Worm (Caenorhabditis elegans) whole organism, young adult: ENCODE data around the gene srw-53.
"Not testable (repeated sequence)": the region's sequence is repeated elsewhere in the genome, so short reads cannot be mapped to it uniquely, and the experiment has no call there.

ENCODE experiments used
- F22D6.2 ChIP-seq: sonication (generic microtip); optimal IDR thresholded peaks from 2 replicates; lab custom pipeline; 2016; ENCODE audit warnings: mild to moderate bottlenecking, missing genetic modification characterization, missing compliant biosample characterization
- F33H1.4 ChIP-seq: fragments of 200-800 bp; sonication (Bioruptor generic); IDR thresholded peaks from 2 replicates; pipeline ENCODE4 v1.3.6; 2022; ENCODE audit warnings: missing genetic modification reagents, missing genetic modification characterization, missing compliant biosample characterization
- K11D2.4 ChIP-seq: fragments of 200-800 bp; sonication (Bioruptor generic); IDR thresholded peaks from 2 replicates; pipeline ENCODE4 v1.3.6; 2022; ENCODE audit warnings: missing genetic modification reagents, missing genetic modification characterization, missing compliant biosample characterization
- Y67H2A.10 ChIP-seq: fragments of 200-800 bp; sonication (Bioruptor generic); conservative IDR thresholded peaks from 2 replicates; pipeline ENCODE4 v1.3.6; 2022; ENCODE audit warnings: missing genetic modification reagents, missing genetic modification characterization, missing compliant biosample characterization
- Y79H2A.3 ChIP-seq: fragments of 200-800 bp; sonication (Bioruptor generic); conservative IDR thresholded peaks from 2 replicates; pipeline ENCODE4 v1.3.6; 2022; ENCODE audit warnings: missing genetic modification reagents, missing genetic modification characterization, missing compliant biosample characterization
- Y95B8A.8 ChIP-seq: fragments of 200-800 bp; sonication (Bioruptor generic); IDR thresholded peaks from 2 replicates; pipeline ENCODE4 v1.3.6; 2022; ENCODE audit warnings: missing genetic modification reagents, missing genetic modification characterization, missing compliant biosample characterization
- ama-1 ChIP-seq, 3 experiments: fragments of 150-350 bp in 1 of 3; sonication (generic microtip) in 2 of 3; optimal IDR thresholded peaks; 2 replicates each; lab custom pipeline; 2014 to 2018; ENCODE audit warnings: missing biosample characterization in 2 of 3, missing genetic modification characterization in 2 of 3, missing genetic modification reagents in 2 of 3
- athp-1 ChIP-seq: sonication (generic microtip); optimal IDR thresholded peaks from 2 replicates; lab custom pipeline; 2017; ENCODE audit warnings: mild to moderate bottlenecking, missing genetic modification characterization, missing compliant biosample characterization
- attf-5 ChIP-seq: fragments of 200-800 bp; sonication (Bioruptor generic); optimal IDR thresholded peaks from 2 replicates; lab custom pipeline; 2018; ENCODE audit warnings: mild to moderate bottlenecking, missing genetic modification characterization, missing compliant biosample characterization
- ceh-91 ChIP-seq: fragments of 200-800 bp; sonication (Bioruptor generic); IDR thresholded peaks from 2 replicates; pipeline ENCODE4 v1.3.6; 2022; ENCODE audit warnings: missing genetic modification reagents, missing genetic modification characterization, missing compliant biosample characterization
- efl-1 ChIP-seq: fragments of 150-350 bp; optimal IDR thresholded peaks from 2 replicates; lab custom pipeline; 2014; ENCODE audit warnings: missing biosample characterization, missing genetic modification reagents, missing genetic modification characterization
- egl-44 ChIP-seq: fragments of 200-800 bp; sonication (Bioruptor generic); IDR thresholded peaks from 2 replicates; pipeline ENCODE4 v1.3.6; 2022; ENCODE audit warnings: missing genetic modification reagents, missing genetic modification characterization, missing compliant biosample characterization
- egrh-3 ChIP-seq: fragments of 200-800 bp; sonication (Bioruptor generic); IDR thresholded peaks from 2 replicates; pipeline ENCODE4 v1.3.6; 2022; ENCODE audit warnings: missing genetic modification reagents, missing genetic modification characterization, missing compliant biosample characterization
- hlh-12 ChIP-seq: sonication (generic microtip); optimal IDR thresholded peaks from 2 replicates; lab custom pipeline; 2016; ENCODE audit warnings: missing genetic modification characterization, missing compliant biosample characterization
- hrde-1 ChIP-seq: sonication (generic microtip); optimal IDR thresholded peaks from 2 replicates; lab custom pipeline; 2016; ENCODE audit warnings: missing genetic modification characterization, mild to moderate bottlenecking, missing compliant biosample characterization, moderate library complexity, missing genotype, missing genetic modification reagents, borderline replicate concordance
- lin-40 ChIP-seq: sonication (generic microtip); optimal IDR thresholded peaks from 2 replicates; lab custom pipeline; 2016; ENCODE audit warnings: missing genetic modification characterization, mild to moderate bottlenecking, missing compliant biosample characterization, missing genotype, missing genetic modification reagents
- lsl-1 ChIP-seq: fragments of 200-800 bp; sonication (Bioruptor generic); optimal IDR thresholded peaks from 2 replicates; lab custom pipeline; 2018; ENCODE audit warnings: mild to moderate bottlenecking, missing genetic modification characterization, moderate library complexity, missing compliant biosample characterization
- lsy-27 ChIP-seq: sonication (generic microtip); optimal IDR thresholded peaks from 2 replicates; lab custom pipeline; 2017; ENCODE audit warnings: missing genetic modification characterization, mild to moderate bottlenecking, missing compliant biosample characterization, antibody characterized with exemption, missing genotype, borderline replicate concordance; ENCODE audit not compliant: insufficient read depth
- madf-10 ChIP-seq: sonication (generic microtip); optimal IDR thresholded peaks from 2 replicates; lab custom pipeline; 2016; ENCODE audit warnings: mild to moderate bottlenecking, missing genetic modification characterization, missing compliant biosample characterization
- madf-3 ChIP-seq: fragments of 200-800 bp; sonication (Bioruptor generic); IDR thresholded peaks from 2 replicates; pipeline ENCODE4 v1.3.6; 2022; ENCODE audit warnings: missing genetic modification reagents, missing genetic modification characterization, missing compliant biosample characterization
- mcd-1 ChIP-seq: fragments of 200-800 bp; sonication (Bioruptor generic); IDR thresholded peaks from 2 replicates; pipeline ENCODE4 v1.3.6; 2022; ENCODE audit warnings: missing genetic modification reagents, missing genetic modification characterization, missing compliant biosample characterization
- mel-28 ChIP-seq: sonication (generic microtip); optimal IDR thresholded peaks from 2 replicates; lab custom pipeline; 2016; ENCODE audit warnings: borderline replicate concordance, mild to moderate bottlenecking, missing genetic modification characterization, missing compliant biosample characterization
- nhr-120 ChIP-seq: fragments of 200-800 bp; sonication (Bioruptor generic); IDR thresholded peaks from 2 replicates; pipeline ENCODE4 v1.3.6; 2022; ENCODE audit warnings: missing genetic modification characterization, missing compliant biosample characterization
- nhr-90 ChIP-seq: sonication (generic microtip); optimal IDR thresholded peaks from 2 replicates; lab custom pipeline; 2016; ENCODE audit warnings: missing genotype, mild to moderate bottlenecking, missing genetic modification characterization, missing compliant biosample characterization
- pha-4 ChIP-seq: fragments of 150-350 bp; sonication (generic microtip); optimal IDR thresholded peaks from 2 replicates; lab custom pipeline; 2014; ENCODE audit warnings: missing biosample characterization, missing genetic modification reagents, missing genetic modification characterization
- repo-1 ChIP-seq: sonication (generic microtip); optimal IDR thresholded peaks from 2 replicates; lab custom pipeline; 2017; ENCODE audit warnings: mild to moderate bottlenecking, missing genetic modification characterization, missing compliant biosample characterization
- snpc-4 ChIP-seq, 5 experiments: fragments of 150-350 bp in 1 of 5; sonication (generic microtip) in 4 of 5; optimal IDR thresholded peaks; 2 replicates each; lab custom pipeline; 2014 to 2018; ENCODE audit warnings: missing genetic modification characterization in 5 of 5, missing biosample characterization in 3 of 5, antibody characterized with exemption in 2 of 5, mild to moderate bottlenecking in 2 of 5, missing compliant biosample characterization in 2 of 5, missing genotype in 2 of 5, moderate library complexity in 2 of 5, missing genetic modification reagents in 1 of 5
- somi-1 ChIP-seq: fragments of 200-800 bp; sonication (Bioruptor generic); optimal IDR thresholded peaks from 2 replicates; lab custom pipeline; 2018; ENCODE audit warnings: mild to moderate bottlenecking, missing genetic modification characterization, missing compliant biosample characterization
- tbp1 ChIP-seq: fragments of 200-800 bp; sonication (Bioruptor generic); optimal IDR thresholded peaks from 2 replicates; lab custom pipeline; 2018; ENCODE audit warnings: mild to moderate bottlenecking, missing genetic modification characterization, missing compliant biosample characterization
- tbx-9 ChIP-seq: sonication (generic microtip); optimal IDR thresholded peaks from 2 replicates; lab custom pipeline; 2016; ENCODE audit warnings: borderline replicate concordance, missing genetic modification characterization, inconsistent platforms, missing compliant biosample characterization
- tlf-1 ChIP-seq: fragments of 200-800 bp; sonication (Bioruptor generic); optimal IDR thresholded peaks from 2 replicates; lab custom pipeline; 2018; ENCODE audit warnings: mild to moderate bottlenecking, missing genetic modification characterization, missing compliant biosample characterization
- zfh-2 ChIP-seq: fragments of 200-800 bp; sonication (Bioruptor generic); conservative IDR thresholded peaks from 2 replicates; pipeline ENCODE4 v1.3.6; 2022; ENCODE audit warnings: missing genetic modification reagents, missing genetic modification characterization, missing compliant biosample characterization
- zim-3 ChIP-seq: sonication (generic microtip); optimal IDR thresholded peaks from 2 replicates; lab custom pipeline; 2017; ENCODE audit warnings: mild to moderate bottlenecking, missing genetic modification characterization, moderate library complexity, missing compliant biosample characterization
- ztf-18 ChIP-seq: sonication (generic microtip); optimal IDR thresholded peaks from 2 replicates; lab custom pipeline; 2016; ENCODE audit warnings: missing genotype, mild to moderate bottlenecking, missing genetic modification characterization, missing compliant biosample characterization
- ztf-22 ChIP-seq: fragments of 200-800 bp; sonication (Bioruptor generic); optimal IDR thresholded peaks from 2 replicates; lab custom pipeline; 2018; ENCODE audit warnings: mild to moderate bottlenecking, missing genetic modification characterization, moderate library complexity, missing compliant biosample characterization
- ztf-25 ChIP-seq: fragments of 200-800 bp; sonication (Bioruptor generic); IDR thresholded peaks from 2 replicates; pipeline ENCODE4 v1.3.6; 2022; ENCODE audit warnings: missing genetic modification reagents, missing genetic modification characterization, missing compliant biosample characterization
- ztf-26 ChIP-seq: sonication (generic microtip); optimal IDR thresholded peaks from 2 replicates; lab custom pipeline; 2017; ENCODE audit warnings: missing genetic modification characterization, missing compliant biosample characterization
- ztf-28 ChIP-seq: fragments of 200-800 bp; sonication (Bioruptor generic); IDR thresholded peaks from 2 replicates; pipeline ENCODE4 v1.3.6; 2022; ENCODE audit warnings: missing genetic modification reagents, missing genetic modification characterization, missing compliant biosample characterization

The srw-53 gene

ce11 chrV:15929882-15930281, 13.3 kb upstream of the srw-53 start, which contains the start of gene srbc-77:
srbc-77 (plus strand) TSS chrV:15930182.
- not testable (repeated sequence) for TF ChIP-seq hlh-12 (tag; lab: Kevin White, UChicago); mcd-1 (GFP tag; lab: Robert Waterston, UW); ceh-91 (GFP tag; lab: Robert Waterston, UW)

ce11 chrV:15932390-15932789, 10.8 kb upstream of the srw-53 start, which contains the start of gene srw-26:
srw-26 (minus strand) TSS chrV:15932490.
- no peak for TF ChIP-seq ztf-22 (GFP tag; lab: Kevin White, UChicago)
- TF ChIP-seq Y95B8A.8 (GFP tag; lab: Robert Waterston, UW), result no peak
- TF ChIP-seq nhr-120 (GFP tag; lab: Robert Waterston, UW), result no peak
- no peak for TF ChIP-seq athp-1 (tag; lab: Kevin White, UChicago)

- TF ChIP-seq tbp1 (GFP tag; lab: Kevin White, UChicago) (no peak), athp-1 (tag; lab: Kevin White, UChicago) (no peak), ama-1 (optimal IDR thresholded peaks at IDR 0.05; lab: Kevin White, UChicago) (no peak), ama-1 (GFP tag; optimal IDR thresholded peaks at IDR 0.05; lab: Kevin White, UChicago) (no peak), egrh-3 (GFP tag; lab: Robert Waterston, UW) (no peak), zim-3 (tag; lab: Kevin White, UChicago) (no peak), egl-44 (GFP tag; lab: Robert Waterston, UW) (no peak), somi-1 (GFP tag; lab: Kevin White, UChicago) (no peak), lin-40 (tag; lab: Kevin White, UChicago) (no peak), lsy-27 (no peak), hrde-1 (tag; lab: Kevin White, UChicago) (no peak), ztf-18 (tag; lab: Kevin White, UChicago) (no peak), nhr-120 (GFP tag; lab: Robert Waterston, UW) (no peak), pha-4 (tag; lab: Kevin White, UChicago) (no peak), snpc-4 (GFP tag; optimal IDR thresholded peaks at IDR 0.05; lab: Kevin White, UChicago) (no peak), snpc-4 (tag; optimal IDR thresholded peaks at IDR 0.05; lab: Kevin White, UChicago) (no peak), ztf-28 (no peak), ztf-22 (GFP tag; lab: Kevin White, UChicago) (no peak), ceh-91 (GFP tag; lab: Robert Waterston, UW) (no peak), mel-28 (tag; lab: Kevin White, UChicago) (no peak), attf-5 (GFP tag; lab: Kevin White, UChicago) (no peak)
Observed at ce11 chrV:15940254-15940653, 3.0 kb upstream of the srw-53 start, which contains the start of gene srw-55. srw-55 (minus strand) TSS chrV:15940354.

- TF ChIP-seq K11D2.4 (GFP tag; lab: Robert Waterston, UW) (no peak), zfh-2 (GFP tag; lab: Robert Waterston, UW) (no peak), repo-1 (no peak), madf-3 (no peak), nhr-90 (tag; lab: Kevin White, UChicago) (no peak), Y67H2A.10 (GFP tag; lab: Robert Waterston, UW) (no peak), lsl-1 (no peak), egrh-3 (GFP tag; lab: Robert Waterston, UW) (no peak), F33H1.4 (GFP tag; lab: Robert Waterston, UW) (no peak), tlf-1 (GFP tag; lab: Kevin White, UChicago) (no peak), tbx-9 (no peak), madf-10 (tag; lab: Kevin White, UChicago) (no peak), F22D6.2 (tag; lab: Kevin White, UChicago) (no peak), efl-1 (GFP tag; lab: Kevin White, UChicago) (no peak), zim-3 (tag; lab: Kevin White, UChicago) (no peak), ztf-22 (GFP tag; lab: Kevin White, UChicago) (no peak), ztf-25 (GFP tag; lab: Robert Waterston, UW) (no peak), ztf-26 (no peak), Y79H2A.3 (GFP tag; lab: Robert Waterston, UW) (no peak)
Observed at ce11 chrV:15950903-15951302, 7.7 kb downstream of the srw-53 start, which contains the start of gene srw-59. srw-59 (minus strand) TSS chrV:15951003.
